Worm (Caenorhabditis elegans): ENCODE results near the gene ZK1098.9.

- TF ChIP-seq cog-1 (tag; optimal IDR thresholded peaks at IDR 0.05) (no peak), T22C8.4 (GFP tag; IDR thresholded peaks at IDR 0.05) (no peak), flt-1 (GFP tag; IDR thresholded peaks at IDR 0.05) (no peak), ref-1 (GFP tag; conservative IDR thresholded peaks at IDR 0.05) (no peak), ztf-29 (GFP tag; IDR thresholded peaks at IDR 0.05) (no peak), med-1 (GFP tag; optimal IDR thresholded peaks at IDR 0.05; ENCODE audit: insufficient read depth) (no peak)
Measured at ce11 chrIII:9507799-9508198, 36.4 kb upstream of the ZK1098.9 start, which contains the start of gene vha-14.

All from whole organism, midembryonic.